Worm (Caenorhabditis elegans) whole organism, L3 larva: ENCODE data around the gene csb-1.
A peak's percentile ranks its signal among the peaks of the same experiment; 100 is the strongest.

Experiments
- ZK546.5 ChIP-seq: sonication (generic microtip); optimal IDR thresholded peaks from 2 replicates; lab custom pipeline; 2017; ENCODE audit warnings: missing biosample characterization, missing genetic modification characterization
- ama-1 ChIP-seq: fragments of 150-350 bp; optimal IDR thresholded peaks from 2 replicates; lab custom pipeline; 2018
- elt-2 ChIP-seq: sonication (generic microtip); optimal IDR thresholded peaks from 2 replicates; lab custom pipeline; 2016; ENCODE audit warnings: missing genetic modification reagents, mild to moderate bottlenecking, missing genetic modification characterization, missing compliant biosample characterization
- nhr-12 ChIP-seq: fragments of 150-350 bp; optimal IDR thresholded peaks from 2 replicates; lab custom pipeline; 2014; ENCODE audit warnings: missing biosample characterization, missing genetic modification characterization
- nhr-237 ChIP-seq: fragments of 150-350 bp; optimal IDR thresholded peaks from 2 replicates; lab custom pipeline; 2014; ENCODE audit warnings: missing biosample characterization, missing genetic modification characterization
- pha-4 ChIP-seq: fragments of 150-350 bp; optimal IDR thresholded peaks from 2 replicates; lab custom pipeline; 2014; ENCODE audit warnings: missing biosample characterization, missing genetic modification reagents, missing genetic modification characterization
- snpc-4 ChIP-seq: fragments of 150-350 bp; optimal IDR thresholded peaks from 2 replicates; lab custom pipeline; 2014; ENCODE audit warnings: missing biosample characterization, missing genetic modification characterization
- tbx-2 ChIP-seq: sonication (generic microtip); optimal IDR thresholded peaks from 2 replicates; lab custom pipeline; 2016; ENCODE audit warnings: mild to moderate bottlenecking, missing genetic modification characterization, missing compliant biosample characterization

DNA sequence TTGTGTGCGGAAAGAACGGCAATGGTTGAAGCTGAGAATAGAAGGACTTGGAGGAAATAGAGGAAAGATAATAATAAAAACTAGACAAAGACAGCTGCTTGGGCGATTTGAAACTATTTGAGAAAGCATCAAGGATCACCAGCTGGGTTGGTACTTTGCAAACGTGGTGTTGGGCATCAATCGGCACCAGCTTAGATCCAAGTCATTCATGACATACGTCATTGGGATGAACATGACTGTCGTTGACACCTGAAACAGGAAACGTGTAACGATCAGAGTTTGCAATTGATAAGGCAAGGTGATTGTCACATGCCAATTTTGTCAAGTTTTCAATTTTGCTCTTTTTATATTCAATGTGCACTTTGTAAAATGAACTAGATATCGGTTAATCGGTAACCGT, 23.2 kb downstream of the csb-1 start:
- TF ChIP-seq snpc-4 (tag; lab: Kevin White, UChicago) (no peak), nhr-237 (tag; lab: Kevin White, UChicago) (no peak), pha-4 (peak; percentile 3), nhr-12 (tag; lab: Kevin White, UChicago) (no peak), ZK546.5 (tag; lab: Kevin White, UChicago) (no peak), tbx-2 (peak; percentile 58), elt-2 (tag; lab: Kevin White, UChicago) (peak; percentile 85), ama-1 (lab: Kevin White, UChicago) (no peak)
